Worm (Caenorhabditis elegans) whole organism, young adult: Measurements from ENCODE around the gene Y51H4A.1.

ENCODE experiments used
- F57C9.4 ChIP-seq: sonication (generic microtip); optimal IDR thresholded peaks from 2 replicates; lab custom pipeline; 2017; ENCODE audit warnings: mild to moderate bottlenecking, missing genetic modification characterization, missing compliant biosample characterization
- attf-6 ChIP-seq: fragments of 200-800 bp; sonication (Bioruptor generic); IDR thresholded peaks from 2 replicates; pipeline ENCODE4 v1.3.6; 2022; ENCODE audit warnings: missing genetic modification reagents, missing genetic modification characterization, missing compliant biosample characterization
- tlf-1 ChIP-seq: fragments of 200-800 bp; sonication (Bioruptor generic); optimal IDR thresholded peaks from 2 replicates; lab custom pipeline; 2018; ENCODE audit warnings: mild to moderate bottlenecking, missing genetic modification characterization, missing compliant biosample characterization

DNA sequence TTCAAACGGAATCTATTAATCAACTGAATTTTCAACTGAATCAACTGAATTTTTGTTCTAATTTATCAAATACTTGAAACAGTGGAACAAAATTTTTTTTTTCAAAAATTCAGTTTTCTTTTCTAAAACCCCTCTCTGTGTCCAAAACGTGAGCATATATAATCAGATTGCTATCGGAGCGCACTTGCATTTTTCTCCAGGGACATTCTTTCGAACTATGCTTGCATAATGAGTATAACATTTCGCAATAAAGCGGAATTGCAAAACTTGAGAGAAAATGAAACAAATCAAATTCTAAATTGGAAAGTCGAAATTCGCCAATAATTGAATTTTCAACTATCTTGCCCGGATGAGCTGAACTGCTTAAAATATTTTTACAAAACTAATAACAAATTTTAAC, 1.0 kb downstream of the Y51H4A.1 start:
- TF ChIP-seq F57C9.4 (tag; lab: Kevin White, UChicago) (no peak), attf-6 (GFP tag; lab: Robert Waterston, UW) (no peak), tlf-1 (no peak)
